Worm (Caenorhabditis elegans) whole organism, mixed stage, embryonic: ENCODE results near the gene sre-18.

ENCODE experiments used
- M03D4.4 ChIP-seq: sonication (generic microtip); optimal IDR thresholded peaks from 2 replicates; lab custom pipeline; 2017; ENCODE audit warnings: mild to moderate bottlenecking, missing genetic modification characterization, missing compliant biosample characterization
- ham-2 ChIP-seq: fragments of 200-800 bp; sonication (Bioruptor generic); optimal IDR thresholded peaks from 2 replicates; lab custom pipeline; 2018; ENCODE audit warnings: mild to moderate bottlenecking, missing genetic modification characterization, missing compliant biosample characterization
- lin-13 ChIP-seq: fragments of 150-350 bp; optimal IDR thresholded peaks from 2 replicates; lab custom pipeline; 2014; ENCODE audit warnings: missing biosample characterization, missing genetic modification characterization
- lsy-2 ChIP-seq: fragments of 150-350 bp; optimal IDR thresholded peaks from 2 replicates; lab custom pipeline; 2014; ENCODE audit warnings: missing biosample characterization, missing genetic modification characterization
- mab-5 ChIP-seq: fragments of 150-350 bp; optimal IDR thresholded peaks from 2 replicates; lab custom pipeline; 2014; ENCODE audit warnings: missing biosample characterization, missing genetic modification characterization
- pha-4 ChIP-seq: fragments of 150-350 bp; optimal IDR thresholded peaks from 2 replicates; lab custom pipeline; 2018; ENCODE audit warnings: missing biosample characterization, missing genetic modification reagents, missing genetic modification characterization
- sem-2 ChIP-seq: fragments of 200-800 bp; sonication (Bioruptor generic); optimal IDR thresholded peaks from 2 replicates; lab custom pipeline; 2018; ENCODE audit warnings: mild to moderate bottlenecking, missing genetic modification characterization, missing compliant biosample characterization
- unc-62 ChIP-seq: fragments of 150-350 bp; optimal IDR thresholded peaks from 2 replicates; lab custom pipeline; 2014; ENCODE audit warnings: missing biosample characterization, missing genetic modification reagents, missing genetic modification characterization

DNA sequence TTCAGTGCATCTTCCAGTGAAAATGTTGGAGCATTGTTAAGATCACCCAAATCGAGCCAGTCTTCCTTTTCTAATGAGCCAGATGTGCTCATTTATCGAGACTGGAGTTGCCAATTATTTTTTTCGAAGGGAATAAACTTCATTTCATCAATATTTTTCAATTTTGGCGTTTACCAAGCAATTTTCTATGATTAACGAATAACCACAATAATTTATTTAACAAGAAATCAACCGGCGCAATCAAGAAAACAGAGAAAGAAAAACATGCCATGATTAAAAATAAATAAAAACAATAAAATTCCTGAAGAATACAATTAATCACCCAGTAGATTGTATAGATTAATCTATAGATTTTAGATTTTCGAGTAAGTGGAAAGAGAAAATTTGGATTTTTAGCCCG, 46.3 kb upstream of the sre-18 start, which contains the start of gene vps-8:
- no peak for TF ChIP-seq sem-2
- TF ChIP-seq mab-5 (tag; lab: Kevin White, UChicago): no peak
- TF ChIP-seq ham-2 (GFP tag; lab: Kevin White, UChicago): no peak
- TF ChIP-seq M03D4.4 (tag; lab: Kevin White, UChicago): no peak
- no peak for TF ChIP-seq pha-4 (tag; lab: Kevin White, UChicago)
- no peak for TF ChIP-seq unc-62 (GFP tag; lab: Kevin White, UChicago)
- TF ChIP-seq lin-13 (tag; lab: Kevin White, UChicago): no peak
- TF ChIP-seq lsy-2 (tag; lab: Kevin White, UChicago): no peak
